Fruit fly (Drosophila melanogaster) whole organism, adult: ENCODE measurements around the gene CG8064.

Source experiments
- CG11617 ChIP-seq: fragments of 200-800 bp; sonication (Bioruptor generic); optimal IDR thresholded peaks from 2 replicates; lab custom pipeline; 2017; ENCODE audit warnings: mild to moderate bottlenecking, missing biosample characterization, missing genetic modification reagents, missing genetic modification characterization
- CG12768 ChIP-seq: fragments of 200-800 bp; sonication (Bioruptor generic); optimal IDR thresholded peaks from 2 replicates; lab custom pipeline; 2017; ENCODE audit warnings: missing biosample characterization, missing genetic modification characterization, mild to moderate bottlenecking, moderate library complexity, missing genetic modification reagents
- CG14711 ChIP-seq: fragments of 200-800 bp; sonication (Bioruptor generic); optimal IDR thresholded peaks from 2 replicates; lab custom pipeline; 2018; ENCODE audit warnings: missing biosample characterization, mild to moderate bottlenecking, missing genetic modification characterization, moderate library complexity
- CG1620 ChIP-seq: fragments of 200-800 bp; sonication (Bioruptor generic); optimal IDR thresholded peaks from 2 replicates; lab custom pipeline; 2016; ENCODE audit warnings: missing biosample characterization, missing genetic modification characterization
- CG5204 ChIP-seq: fragments of 200-800 bp; sonication (Bioruptor generic); optimal IDR thresholded peaks from 2 replicates; lab custom pipeline; 2016; ENCODE audit warnings: missing biosample characterization, missing genetic modification characterization
- CG7045 ChIP-seq: fragments of 200-800 bp; sonication (Bioruptor generic); optimal IDR thresholded peaks from 2 replicates; lab custom pipeline; 2017; ENCODE audit warnings: missing biosample characterization, mild to moderate bottlenecking, missing genetic modification characterization
- Hr96 ChIP-seq: fragments of 200-800 bp; sonication (Bioruptor generic); optimal IDR thresholded peaks from 2 replicates; lab custom pipeline; 2016; ENCODE audit warnings: missing biosample characterization, missing genetic modification characterization
- Mnt ChIP-seq: fragments of 200-800 bp; sonication (Bioruptor generic); optimal IDR thresholded peaks from 2 replicates; lab custom pipeline; 2016; ENCODE audit warnings: missing biosample characterization, mild to moderate bottlenecking, missing genetic modification characterization
- bab1 ChIP-seq: fragments of 200-800 bp; sonication (Bioruptor generic); optimal IDR thresholded peaks from 3 replicates; lab custom pipeline; 2019; ENCODE audit warnings: missing biosample characterization, mild to moderate bottlenecking, missing genetic modification characterization, moderate library complexity
- cnc ChIP-seq, 2 experiments: fragments of >200 bp; optimal IDR thresholded peaks; 2 replicates each; lab custom pipeline; 2017
- ovo ChIP-seq: fragments of 200-800 bp; sonication (Bioruptor generic); optimal IDR thresholded peaks from 2 replicates; lab custom pipeline; 2016; ENCODE audit warnings: missing biosample characterization, missing genetic modification characterization
- pad ChIP-seq: fragments of 200-800 bp; sonication (Bioruptor generic); optimal IDR thresholded peaks from 3 replicates; lab custom pipeline; 2017; ENCODE audit warnings: missing biosample characterization, missing genetic modification characterization, mild to moderate bottlenecking, moderate library complexity, missing genetic modification reagents
- toe ChIP-seq: fragments of 200-800 bp; sonication (Bioruptor generic); optimal IDR thresholded peaks from 2 replicates; lab custom pipeline; 2016; ENCODE audit warnings: missing biosample characterization, missing genetic modification characterization

DNA sequence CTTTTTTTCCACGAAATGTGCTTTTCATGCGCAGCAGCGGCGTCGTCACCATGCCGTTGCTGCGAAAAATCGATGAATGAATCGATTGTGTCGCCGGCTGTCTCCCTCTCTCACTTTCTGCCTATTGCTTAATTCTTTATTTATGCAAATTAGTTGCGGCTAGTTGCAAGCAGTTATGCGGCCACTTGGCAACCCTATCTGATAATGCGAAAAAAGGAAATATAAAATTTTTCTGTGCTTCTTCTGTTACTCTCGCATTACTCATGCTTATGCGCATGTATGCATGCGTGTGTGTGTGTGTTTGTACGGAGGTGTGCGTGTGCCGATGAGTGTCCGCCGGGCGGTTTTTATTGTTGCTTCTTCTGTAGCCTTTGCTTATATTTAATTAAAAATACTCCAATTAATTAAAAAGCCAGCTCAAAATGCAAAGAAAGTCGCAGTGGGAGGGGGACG lies 39.7 kb upstream of the CG8064 start:
- TF ChIP-seq CG7045 (GFP tag; lab: Kevin White, UChicago) (no peak), CG11617 (GFP tag; lab: Kevin White, UChicago) (no peak), CG14711 (tag; lab: Kevin White, UChicago) (peak; percentile 94), CG5204 (GFP tag; lab: Kevin White, UChicago) (no peak), ovo (no peak), pad (GFP tag; lab: Kevin White, UChicago) (no peak), CG1620 (no peak), cnc (optimal IDR thresholded peaks at IDR 0.05; lab: Kevin White, UChicago) (no peak), Mnt (GFP tag; lab: Kevin White, UChicago) (no peak), bab1 (GFP tag; lab: Kevin White, UChicago) (no peak), Hr96 (GFP tag; lab: Kevin White, UChicago) (peak; percentile 38), toe (GFP tag; lab: Kevin White, UChicago) (no peak), CG12768 (GFP tag; lab: Kevin White, UChicago) (no peak)
